Fruit fly (Drosophila melanogaster): ENCODE data around the gene Pis.

dm6 chrX:15674337-15674736, 29.2 kb downstream of the Pis start:
- TF ChIP-seq GATAd (GFP tag; optimal IDR thresholded peaks at IDR 0.05) (no peak), pan (optimal IDR thresholded peaks at IDR 0.05) (no peak), tai (GFP tag; optimal IDR thresholded peaks at IDR 0.05) (no peak)

Data from whole organism, wandering third instar larva.